Worm (Caenorhabditis elegans) whole organism, L1 larva: ENCODE measurements around the gene mlt-10.

Source experiments
- C16A3.4 ChIP-seq: fragments of 150-350 bp; optimal IDR thresholded peaks from 2 replicates; lab custom pipeline; 2014; ENCODE audit warnings: missing biosample characterization, missing genetic modification characterization
- zag-1 ChIP-seq: fragments of 150-350 bp; optimal IDR thresholded peaks from 2 replicates; lab custom pipeline; 2014; ENCODE audit warnings: missing biosample characterization, missing genetic modification characterization

DNA sequence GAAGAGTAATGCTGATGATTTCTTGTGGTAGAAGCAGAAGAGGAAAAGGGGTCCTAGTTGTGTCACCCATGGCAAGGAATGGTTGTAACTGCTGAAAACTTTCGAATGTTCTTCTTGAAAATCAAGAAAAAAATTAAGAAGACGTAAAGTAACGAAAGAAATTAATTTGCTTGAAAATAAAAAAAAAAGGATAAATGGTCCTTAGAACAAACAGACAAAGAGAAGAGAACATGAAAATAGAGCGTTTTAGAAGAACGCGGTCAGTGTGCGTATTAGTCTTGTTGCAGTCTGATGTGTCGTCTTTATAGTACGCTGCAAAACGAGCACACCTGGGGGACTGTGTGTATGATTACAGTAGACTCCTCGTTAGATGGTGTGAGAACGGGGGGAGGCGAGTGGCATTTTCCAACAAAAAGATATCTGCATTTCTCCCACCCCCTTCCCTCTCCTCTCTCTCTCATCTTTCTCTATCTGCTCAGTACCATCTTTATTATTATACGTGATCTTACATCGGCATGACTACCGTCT, 37.9 kb downstream of the mlt-10 start, which contains the start of the genes W08F4.12 and W08F4.13:
- TF ChIP-seq C16A3.4: no peak
- TF ChIP-seq zag-1 (tag; lab: Kevin White, UChicago): no peak
